Fruit fly (Drosophila melanogaster) whole organism, embryonic: Measurements from ENCODE around the gene CG14342.

Experiments used
- Aef1 ChIP-seq: fragments of 200-800 bp; sonication (Bioruptor generic); IDR thresholded peaks from 3 replicates; pipeline ENCODE4 v1.3.6; 2022; ENCODE audit warnings: missing biosample characterization, missing genetic modification characterization
- Bgb ChIP-seq: fragments of 200-800 bp; sonication (Bioruptor generic); IDR thresholded peaks from 2 replicates; pipeline ENCODE4 v1.3.6; 2022; ENCODE audit warnings: missing biosample characterization, missing genetic modification characterization; ENCODE audit not compliant: partially characterized antibody
- BtbVII ChIP-seq: fragments of 200-800 bp; sonication (Bioruptor generic); optimal IDR thresholded peaks from 3 replicates; lab custom pipeline; 2017; ENCODE audit warnings: missing biosample characterization, mild to moderate bottlenecking, missing genetic modification characterization
- CG10267 ChIP-seq: fragments of 200-800 bp; sonication (Bioruptor generic); optimal IDR thresholded peaks from 2 replicates; lab custom pipeline; 2018; ENCODE audit warnings: missing biosample characterization, mild to moderate bottlenecking, missing genetic modification characterization, moderate library complexity
- CG10543 ChIP-seq: fragments of 200-800 bp; sonication (Bioruptor generic); optimal IDR thresholded peaks from 3 replicates; lab custom pipeline; 2017; ENCODE audit warnings: missing biosample characterization, mild to moderate bottlenecking, missing genetic modification characterization, moderate library complexity
- CG11560 ChIP-seq: fragments of 200-800 bp; sonication (Bioruptor generic); IDR thresholded peaks from 3 replicates; pipeline ENCODE4 v1.3.6; 2022; ENCODE audit warnings: missing biosample characterization, missing genetic modification characterization
- CG12391 ChIP-seq: fragments of 200-800 bp; sonication (Bioruptor generic); optimal IDR thresholded peaks from 3 replicates; lab custom pipeline; 2018; ENCODE audit warnings: missing biosample characterization, mild to moderate bottlenecking, missing genetic modification characterization, moderate library complexity
- CG13287 ChIP-seq: fragments of 200-800 bp; sonication (Bioruptor generic); IDR thresholded peaks from 2 replicates; pipeline ENCODE4 v1.3.6; 2022; ENCODE audit warnings: missing biosample characterization, missing genetic modification characterization; ENCODE audit not compliant: partially characterized antibody
- CG13775 ChIP-seq: fragments of 200-800 bp; sonication (Bioruptor generic); optimal IDR thresholded peaks from 3 replicates; lab custom pipeline; 2017; ENCODE audit warnings: missing biosample characterization, mild to moderate bottlenecking, missing genetic modification characterization
- CG15479 ChIP-seq: fragments of 200-800 bp; sonication (Bioruptor generic); optimal IDR thresholded peaks from 3 replicates; lab custom pipeline; 2019; ENCODE audit warnings: missing biosample characterization, mild to moderate bottlenecking, missing genetic modification characterization, moderate library complexity
- CG17829 ChIP-seq: fragments of 200-800 bp; optimal IDR thresholded peaks from 2 replicates; lab custom pipeline; 2019; ENCODE audit warnings: missing biosample characterization, mild to moderate bottlenecking, missing genetic modification characterization, moderate library complexity
- CG30403 ChIP-seq: fragments of 200-800 bp; sonication (Bioruptor generic); optimal IDR thresholded peaks from 3 replicates; lab custom pipeline; 2016; ENCODE audit warnings: missing biosample characterization, missing genetic modification characterization
- CG31441 ChIP-seq: fragments of 200-800 bp; sonication (Bioruptor generic); IDR thresholded peaks from 2 replicates; pipeline ENCODE4 v1.3.6; 2022; ENCODE audit warnings: missing biosample characterization, missing genetic modification characterization
- CG3847 ChIP-seq: fragments of 200-800 bp; sonication (Bioruptor generic); IDR thresholded peaks from 2 replicates; pipeline ENCODE4 v1.3.6; 2022; ENCODE audit warnings: missing biosample characterization, missing genetic modification characterization
- CG3995 ChIP-seq: fragments of 200-800 bp; sonication (Bioruptor generic); optimal IDR thresholded peaks from 3 replicates; lab custom pipeline; 2016; ENCODE audit warnings: missing biosample characterization, missing genetic modification characterization
- CG4282 ChIP-seq: fragments of 200-800 bp; sonication (Bioruptor generic); optimal IDR thresholded peaks from 2 replicates; lab custom pipeline; 2016; ENCODE audit warnings: missing biosample characterization, missing genetic modification characterization
- CG4424 ChIP-seq: fragments of 200-800 bp; sonication (Bioruptor generic); optimal IDR thresholded peaks from 3 replicates; lab custom pipeline; 2016; ENCODE audit warnings: missing biosample characterization, missing genetic modification characterization
- H2.0 ChIP-seq: fragments of 200-800 bp; sonication (Bioruptor generic); IDR thresholded peaks from 2 replicates; pipeline ENCODE4 v1.3.6; 2022; ENCODE audit warnings: missing biosample characterization, missing genetic modification characterization
- Hr3 ChIP-seq: fragments of 200-800 bp; sonication (Bioruptor generic); optimal IDR thresholded peaks from 3 replicates; lab custom pipeline; 2016; ENCODE audit warnings: missing biosample characterization, missing genetic modification characterization
- Hsf ChIP-seq: fragments of 200-800 bp; sonication (Bioruptor generic); optimal IDR thresholded peaks from 3 replicates; lab custom pipeline; 2016; ENCODE audit warnings: missing biosample characterization, missing genetic modification characterization
- MBD-R2 ChIP-seq: fragments of 200-800 bp; sonication (Bioruptor generic); IDR thresholded peaks from 2 replicates; pipeline ENCODE4 v1.3.6; 2022; ENCODE audit warnings: missing biosample characterization, missing genetic modification characterization
- MESR4 ChIP-seq: fragments of 200-800 bp; sonication (Bioruptor generic); optimal IDR thresholded peaks from 2 replicates; lab custom pipeline; 2018; ENCODE audit warnings: missing biosample characterization, mild to moderate bottlenecking, missing genetic modification characterization, moderate library complexity
- Meics ChIP-seq: fragments of 200-800 bp; sonication (Bioruptor generic); optimal IDR thresholded peaks from 2 replicates; lab custom pipeline; 2017; ENCODE audit warnings: missing biosample characterization, mild to moderate bottlenecking, missing genetic modification characterization
- NK7.1 ChIP-seq: fragments of 200-800 bp; sonication (Bioruptor generic); optimal IDR thresholded peaks from 3 replicates; lab custom pipeline; 2016; ENCODE audit warnings: missing biosample characterization, missing genetic modification characterization
- Pdp1 ChIP-seq, 2 experiments: fragments of 200-800 bp; sonication (Bioruptor generic); optimal IDR thresholded peaks; 3 replicates each; lab custom pipeline; 2016; ENCODE audit warnings: missing biosample characterization in 2 of 2, missing genetic modification characterization in 2 of 2, mild to moderate bottlenecking in 1 of 2, moderate library complexity in 1 of 2
- Ptx1 ChIP-seq: fragments of 200-800 bp; sonication (Bioruptor generic); IDR thresholded peaks from 2 replicates; pipeline ENCODE4 v1.3.6; 2022; ENCODE audit warnings: missing biosample characterization, missing genetic modification characterization
- Rx ChIP-seq: fragments of 200-800 bp; sonication (Bioruptor generic); IDR thresholded peaks from 2 replicates; pipeline ENCODE4 v1.3.6; 2022; ENCODE audit warnings: missing biosample characterization, missing genetic modification characterization
- Sin3A ChIP-seq: fragments of >200 bp; optimal IDR thresholded peaks from 2 replicates; lab custom pipeline; 2018
- Xrp1 ChIP-seq: fragments of 200-800 bp; sonication (Bioruptor generic); IDR thresholded peaks from 2 replicates; pipeline ENCODE4 v1.3.6; 2022; ENCODE audit warnings: missing biosample characterization, missing genetic modification characterization
- al ChIP-seq: fragments of 200-800 bp; sonication (Bioruptor generic); IDR thresholded peaks from 2 replicates; pipeline ENCODE4 v1.3.6; 2022; ENCODE audit warnings: missing biosample characterization, missing genetic modification characterization
- bigmax ChIP-seq: fragments of 200-800 bp; sonication (Bioruptor generic); optimal IDR thresholded peaks from 2 replicates; lab custom pipeline; 2018; ENCODE audit warnings: missing biosample characterization, mild to moderate bottlenecking, missing genetic modification characterization
- br ChIP-seq: fragments of >200 bp; optimal IDR thresholded peaks from 2 replicates; lab custom pipeline; 2017
- ci ChIP-seq: fragments of 200-800 bp; sonication (Bioruptor generic); IDR thresholded peaks from 3 replicates; pipeline ENCODE4 v1.3.6; 2022; ENCODE audit warnings: missing biosample characterization, missing genetic modification characterization
- crc ChIP-seq: fragments of 200-800 bp; sonication (Bioruptor generic); optimal IDR thresholded peaks from 2 replicates; lab custom pipeline; 2016; ENCODE audit warnings: missing biosample characterization, missing genetic modification characterization
- crol ChIP-seq: fragments of 200-800 bp; sonication (Bioruptor generic); IDR thresholded peaks from 2 replicates; pipeline ENCODE4 v1.3.6; 2022; ENCODE audit warnings: missing biosample characterization, missing genetic modification characterization
- crp ChIP-seq, 2 experiments: fragments of 200-800 bp; sonication (Bioruptor generic); optimal IDR thresholded peaks; 2 replicates in 1 of 2; 3 replicates in 1 of 2; lab custom pipeline; 2017; ENCODE audit warnings: missing biosample characterization in 2 of 2, missing genetic modification characterization in 2 of 2, mild to moderate bottlenecking in 1 of 2, moderate library complexity in 1 of 2
- dmrt11E ChIP-seq: fragments of 200-800 bp; sonication (Bioruptor generic); optimal IDR thresholded peaks from 3 replicates; lab custom pipeline; 2018; ENCODE audit warnings: missing biosample characterization, mild to moderate bottlenecking, missing genetic modification characterization, moderate library complexity
- gcm ChIP-seq: fragments of 200-800 bp; sonication (Bioruptor generic); optimal IDR thresholded peaks from 2 replicates; lab custom pipeline; 2019; ENCODE audit warnings: missing biosample characterization, mild to moderate bottlenecking, missing genetic modification characterization, moderate library complexity
- gem ChIP-seq: fragments of 200-800 bp; sonication (Bioruptor generic); optimal IDR thresholded peaks from 2 replicates; lab custom pipeline; 2019; ENCODE audit warnings: missing biosample characterization, mild to moderate bottlenecking, missing genetic modification characterization, moderate library complexity
- gro ChIP-seq: fragments of 200-800 bp; sonication (Bioruptor generic); optimal IDR thresholded peaks from 2 replicates; lab custom pipeline; 2016; ENCODE audit warnings: missing biosample characterization, missing genetic modification characterization
- jigr1 ChIP-seq: fragments of 200-800 bp; sonication (Bioruptor generic); IDR thresholded peaks from 3 replicates; pipeline ENCODE4 v1.3.6; 2022; ENCODE audit warnings: missing biosample characterization, missing genetic modification characterization
- jumu ChIP-seq: fragments of 200-800 bp; sonication (Bioruptor generic); optimal IDR thresholded peaks from 3 replicates; lab custom pipeline; 2016; ENCODE audit warnings: missing biosample characterization, missing genetic modification characterization
- kay ChIP-seq: fragments of 200-800 bp; sonication (Bioruptor generic); optimal IDR thresholded peaks from 2 replicates; lab custom pipeline; 2016; ENCODE audit warnings: missing biosample characterization, missing genetic modification characterization
- phol ChIP-seq: fragments of 200-800 bp; sonication (Bioruptor generic); optimal IDR thresholded peaks from 3 replicates; lab custom pipeline; 2018; ENCODE audit warnings: missing biosample characterization, mild to moderate bottlenecking, missing genetic modification characterization, moderate library complexity
- prd ChIP-seq, 3 experiments: fragments of >200 bp in 2 of 3; fragments of 200-800 bp in 1 of 3; sonication (Bioruptor generic) in 1 of 3; optimal IDR thresholded peaks in 2 of 3; IDR thresholded peaks in 1 of 3; 2 replicates in 2 of 3; 3 replicates in 1 of 3; pipeline versions ENCODE4 v1.3.6 to Lab custom; 2017 to 2022; ENCODE audit warnings: missing biosample characterization in 1 of 3, missing genetic modification characterization in 1 of 3
- sens ChIP-seq: fragments of 200-800 bp; sonication (Bioruptor generic); peaks from one replicate; lab custom pipeline; 2016; ENCODE audit warnings: missing biosample characterization, missing genetic modification characterization
- slbo ChIP-seq: fragments of 200-800 bp; sonication (Bioruptor generic); IDR thresholded peaks from 2 replicates; pipeline ENCODE4 v1.3.6; 2022; ENCODE audit warnings: missing biosample characterization, missing genetic modification characterization
- zen ChIP-seq: fragments of 200-800 bp; sonication (Bioruptor generic); optimal IDR thresholded peaks from 3 replicates; lab custom pipeline; 2018; ENCODE audit warnings: missing biosample characterization, mild to moderate bottlenecking, missing genetic modification characterization, moderate library complexity

The CG14342 gene

DNA sequence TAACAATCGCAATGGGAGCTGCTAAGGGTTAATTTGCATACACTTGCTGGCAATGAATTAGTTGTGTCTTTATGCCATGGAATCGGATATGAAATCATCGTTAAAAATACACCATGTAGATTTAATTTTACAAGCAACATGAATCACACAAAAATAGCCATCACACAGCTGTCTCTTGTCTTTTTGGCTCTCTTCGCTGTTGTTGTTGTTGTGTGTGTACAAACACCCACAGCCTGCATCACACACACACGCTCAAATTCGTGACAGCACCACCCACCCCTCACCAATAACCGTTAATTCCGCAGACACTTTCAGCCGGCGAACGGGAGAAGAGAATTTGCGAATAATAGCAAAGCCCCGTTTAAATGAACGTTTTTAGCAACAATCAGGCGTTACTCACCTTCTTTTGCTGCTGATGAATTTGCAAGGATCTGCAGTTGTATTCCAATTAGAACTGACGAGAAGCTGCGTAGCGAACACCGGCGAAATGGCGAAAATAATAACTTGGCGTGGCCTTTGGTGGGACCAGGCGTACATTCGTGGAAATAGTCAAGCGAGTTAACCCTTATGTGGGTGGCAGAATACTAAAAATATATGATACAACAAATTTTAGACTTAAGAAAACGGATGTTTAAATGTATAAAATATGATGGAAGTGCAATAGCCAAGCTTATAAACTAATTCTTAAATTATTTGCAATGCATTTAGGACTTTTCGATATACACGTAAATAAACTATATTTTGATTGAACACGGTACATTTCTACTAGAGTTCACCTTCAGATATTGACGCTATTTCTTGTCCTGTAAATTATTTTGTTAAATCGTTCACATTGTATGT lies 46.1 kb upstream of the CG14342 start, which contains the start of gene capt (continued):
- TF ChIP-seq CG12391 (tag; lab: Kevin White, UChicago) (peak; percentile 54), Bgb (GFP tag; lab: Robert Waterston, UW) (peak; percentile 42; the same call in 1 of the 2 replicates), CG13287 (peak; percentile 19; the same call in 1 of the 2 replicates), sens (peak; percentile 73), Rx (peak; percentile 25; the same call in 1 of the 2 replicates), ci (peak; percentile 57; the same call in 1 of the 3 replicates), CG31441 (GFP tag; lab: Robert Waterston, UW) (peak; percentile 43; the same call in 1 of the 2 replicates), CG4424 (GFP tag; lab: Kevin White, UChicago) (peak; percentile 21), crp (GFP tag; optimal IDR thresholded peaks at IDR 0.05; lab: Kevin White, UChicago) (peak; percentile 6 to 66), bigmax (GFP tag; lab: Kevin White, UChicago) (peak; percentile 52), CG17829 (tag; lab: Kevin White, UChicago) (peak; percentile 18), CG10543 (peak; percentile 2), Meics (GFP tag; lab: Kevin White, UChicago) (peak; percentile 26), Ptx1 (GFP tag; lab: Robert Waterston, UW) (0 out of 2 replicates have a peak, but pooled peaks have one; percentile 29), Hr3 (peak; percentile 41), CG11560 (no peak), dmrt11E (tag; lab: Kevin White, UChicago) (peak; percentile 14), Xrp1 (GFP tag; lab: Robert Waterston, UW) (peak; percentile 18; the same call in 1 of the 2 replicates), kay (GFP tag; lab: Kevin White, UChicago) (peak; percentile 69), CG13775 (peak; percentile 45), al (GFP tag; lab: Robert Waterston, UW) (peak; percentile 31; the same call in 1 of the 2 replicates), CG10267 (tag; lab: Kevin White, UChicago) (peak; percentile 21), BtbVII (GFP tag; lab: Kevin White, UChicago) (peak; percentile 22), CG30403 (GFP tag; lab: Kevin White, UChicago) (peak; percentile 55), slbo (GFP tag; lab: Robert Waterston, UW) (peak; percentile 68), phol (peak; percentile 23), Sin3A (peak; percentile 54), jigr1 (GFP tag; lab: Robert Waterston, UW) (peak; percentile 75; the same call in 2 of the 3 replicates), zen (tag; lab: Kevin White, UChicago) (peak; percentile 17), crol (GFP tag; lab: Robert Waterston, UW) (peak; percentile 90), MBD-R2 (GFP tag; lab: Robert Waterston, UW) (peak; percentile 22; the same call in 1 of the 2 replicates), CG4282 (GFP tag; lab: Kevin White, UChicago) (no peak), MESR4 (GFP tag; lab: Kevin White, UChicago) (peak; percentile 51), Aef1 (GFP tag; lab: Robert Waterston, UW) (peak; percentile 42; the same call in 1 of the 3 replicates), prd (optimal IDR thresholded peaks at IDR 0.05; lab: Kevin White, UChicago) (no peak), prd (GFP tag; IDR thresholded peaks at IDR 0.05; lab: Robert Waterston, UW) (peak; percentile 56; the same call in 2 of the 3 replicates), Hsf (GFP tag; lab: Kevin White, UChicago) (peak; percentile 62), gcm (GFP tag; lab: Kevin White, UChicago) (peak; percentile 44), jumu (GFP tag; lab: Kevin White, UChicago) (peak; percentile 29), CG15479 (peak; percentile 38), gem (tag; lab: Kevin White, UChicago) (no peak), br (lab: Kevin White, UChicago) (no peak), CG3995 (GFP tag; lab: Kevin White, UChicago) (peak; percentile 8), H2.0 (GFP tag; lab: Robert Waterston, UW) (0 out of 2 replicates have a peak, but pooled peaks have one; percentile 7), Pdp1 (GFP tag; optimal IDR thresholded peaks at IDR 0.05; lab: Kevin White, UChicago) (peak; percentile 18 to 31), crc (GFP tag; lab: Kevin White, UChicago) (no peak), NK7.1 (GFP tag; lab: Kevin White, UChicago) (no peak), CG3847 (GFP tag; lab: Robert Waterston, UW) (0 out of 2 replicates have a peak, but pooled peaks have one; percentile 11), gro (GFP tag; lab: Kevin White, UChicago) (peak; percentile 3)
